Worm (Caenorhabditis elegans): ENCODE results near the gene suex-2.

suex-2 gene

ce11 chrIV:8925990-8926389, 42.1 kb upstream of the suex-2 start, which contains the start of the genes D1046.2 and cfim-2:
D1046.2 (minus strand) TSS chrIV:8926067.
cfim-2 (plus strand) TSS chrIV:8926324.
- TF ChIP-seq flt-1 (GFP tag; IDR thresholded peaks at IDR 0.05) (no peak), tra-4 (tag; optimal IDR thresholded peaks at IDR 0.05) (no peak), sea-1 (GFP tag; conservative IDR thresholded peaks at IDR 0.05) (no peak), pes-1 (GFP tag; IDR thresholded peaks at IDR 0.05) (no peak)

DNA sequence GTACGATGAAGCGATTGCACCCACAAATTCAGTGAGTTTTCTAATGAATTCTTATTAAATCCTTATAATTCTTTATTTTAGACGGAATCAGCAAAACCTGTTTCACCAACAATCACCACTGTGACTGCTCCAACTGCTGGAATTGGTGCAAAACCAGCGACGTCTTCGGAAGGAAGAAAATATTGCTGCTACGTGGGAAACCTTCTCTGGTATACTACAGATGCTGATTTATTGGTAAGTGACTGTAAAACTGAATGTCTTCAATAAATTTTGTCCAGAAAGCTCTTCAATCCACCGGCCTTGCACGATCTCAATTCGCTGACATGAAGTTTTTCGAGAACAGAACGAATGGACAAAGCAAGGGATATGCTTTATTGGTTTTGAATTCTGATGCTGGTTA, 41.6 kb upstream of the suex-2 start:
- TF ChIP-seq scrt-1 (GFP tag; IDR thresholded peaks at IDR 0.05) = no peak
- no peak for TF ChIP-seq tbx-11 (GFP tag; IDR thresholded peaks at IDR 0.05)
- no peak for TF ChIP-seq hnd-1 (tag; optimal IDR thresholded peaks at IDR 0.05)
- no peak for TF ChIP-seq tbx-37 (GFP tag; conservative IDR thresholded peaks at IDR 0.05)
- TF ChIP-seq flt-1 (GFP tag; IDR thresholded peaks at IDR 0.05) = no peak
- TF ChIP-seq sea-1 (GFP tag; conservative IDR thresholded peaks at IDR 0.05) = no peak
- no peak for TF ChIP-seq ets-7 (tag; optimal IDR thresholded peaks at IDR 0.05)
- no peak for TF ChIP-seq hmbx-1 (tag; optimal IDR thresholded peaks at IDR 0.05)
- TF ChIP-seq tra-4 (tag; optimal IDR thresholded peaks at IDR 0.05) = no peak
- TF ChIP-seq hmg-4 (GFP tag; optimal IDR thresholded peaks at IDR 0.05) = no peak
- TF ChIP-seq B0310.2 (tag; optimal IDR thresholded peaks at IDR 0.05) = no peak
- TF ChIP-seq ama-1 (optimal IDR thresholded peaks at IDR 0.05) = no peak
- TF ChIP-seq pes-1 (GFP tag; IDR thresholded peaks at IDR 0.05) = no peak
- no peak for TF ChIP-seq ceh-13 (GFP tag; optimal IDR thresholded peaks at IDR 0.05)
- no peak for TF ChIP-seq F13C5.2 (tag; optimal IDR thresholded peaks at IDR 0.05)

DNA sequence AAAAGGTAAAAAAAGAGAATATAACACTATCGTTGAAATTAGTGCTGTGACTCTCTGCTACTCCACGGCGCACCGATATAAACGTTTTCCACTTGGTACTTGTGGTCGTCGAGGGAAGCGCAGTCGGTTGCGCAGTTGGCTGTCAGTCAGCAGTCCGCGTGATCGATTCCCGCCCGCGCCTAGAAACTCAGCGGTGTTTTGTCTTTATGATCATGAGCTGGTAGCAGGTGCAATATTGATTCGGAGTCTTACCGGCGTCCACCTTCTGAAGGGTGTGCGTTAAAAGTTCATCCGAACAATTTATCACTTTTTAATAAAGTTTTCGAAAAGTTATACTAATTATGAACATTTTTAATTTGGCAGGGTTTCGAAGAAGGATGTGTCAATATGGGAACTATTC, 41.0 kb upstream of the suex-2 start:
- TF ChIP-seq aly-1 (tag; optimal IDR thresholded peaks at IDR 0.05) (peak; percentile 98), sea-1 (GFP tag; conservative IDR thresholded peaks at IDR 0.05) (peak; percentile 99), flt-1 (GFP tag; IDR thresholded peaks at IDR 0.05) (peak; percentile 97), ceh-13 (GFP tag; optimal IDR thresholded peaks at IDR 0.05) (peak; percentile 92), tbx-37 (GFP tag; conservative IDR thresholded peaks at IDR 0.05) (peak; percentile 93), hnd-1 (tag; optimal IDR thresholded peaks at IDR 0.05) (peak; percentile 86), ceh-36 (tag; optimal IDR thresholded peaks at IDR 0.05) (peak; percentile 95), ets-7 (tag; optimal IDR thresholded peaks at IDR 0.05) (peak; percentile 94), pes-1 (GFP tag; IDR thresholded peaks at IDR 0.05) (peak; percentile 97), hmbx-1 (tag; optimal IDR thresholded peaks at IDR 0.05) (peak; percentile 91), ama-1 (optimal IDR thresholded peaks at IDR 0.05) (no peak), B0310.2 (tag; optimal IDR thresholded peaks at IDR 0.05) (peak; percentile 97), scrt-1 (GFP tag; IDR thresholded peaks at IDR 0.05) (peak; percentile 95), tbx-11 (GFP tag; IDR thresholded peaks at IDR 0.05) (peak; percentile 99), F13C5.2 (tag; optimal IDR thresholded peaks at IDR 0.05) (peak; percentile 96), hmg-4 (GFP tag; optimal IDR thresholded peaks at IDR 0.05) (peak; percentile 98), tra-4 (tag; optimal IDR thresholded peaks at IDR 0.05) (peak; percentile 97)

DNA sequence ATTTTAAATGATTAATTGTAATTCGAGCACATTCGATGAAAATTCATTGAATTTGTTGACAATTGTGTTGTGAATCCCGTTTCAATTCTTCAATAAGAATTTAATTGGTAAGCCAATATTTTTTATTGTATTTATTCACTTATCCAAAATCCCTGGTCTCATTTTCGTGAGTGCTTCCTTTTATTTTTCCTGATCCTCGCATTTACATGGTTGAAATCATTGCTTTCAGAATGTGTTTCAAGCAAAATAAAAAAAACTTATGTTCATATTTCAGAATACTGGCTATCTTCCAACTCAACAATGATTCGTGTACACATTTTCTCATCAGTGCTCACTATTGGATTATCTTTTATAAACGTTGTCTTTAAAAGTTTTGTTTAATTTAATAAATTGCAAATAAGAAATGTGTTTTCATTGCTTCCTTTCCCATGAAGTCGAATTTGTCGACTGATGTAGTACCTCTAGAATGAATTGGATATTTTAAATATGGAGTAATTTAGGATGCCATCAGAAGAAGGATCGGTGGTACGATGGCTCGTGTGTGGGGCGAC, 38.1 kb upstream of the suex-2 start, which contains the start of the genes D1046.18 and slc-25A26:
TSS of gene D1046.18 (plus strand) at position 301 of the 551 bp plus-strand sequence.
TSS of gene slc-25A26 (plus strand) at position 501 of the 551 bp plus-strand sequence.
- no peak for TF ChIP-seq F13C5.2 (tag; optimal IDR thresholded peaks at IDR 0.05)

DNA sequence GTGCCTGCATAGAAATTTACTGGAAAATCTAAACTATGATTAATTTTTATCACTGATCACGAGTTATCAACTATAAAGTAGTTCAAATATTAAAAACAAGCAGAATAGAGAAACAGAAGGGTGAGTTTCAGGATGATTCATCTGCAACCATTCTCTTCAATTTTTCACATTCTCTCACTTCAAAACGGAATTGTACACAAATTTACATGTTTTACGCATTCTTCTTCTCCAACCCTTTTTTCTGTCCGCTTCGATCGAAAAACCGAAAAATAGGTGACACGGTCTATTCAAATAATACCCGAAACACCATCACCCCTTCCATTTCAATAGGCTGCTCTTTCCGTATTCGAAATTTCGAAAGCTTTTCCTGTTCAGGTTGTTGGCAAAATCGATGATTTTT, 34.5 kb upstream of the suex-2 start, which contains the start of gene D1046.4:
TSS of gene D1046.4 (plus strand) at position 301 of the 400 bp plus-strand sequence.
- TF ChIP-seq ceh-36 (tag; optimal IDR thresholded peaks at IDR 0.05) = no peak
- TF ChIP-seq pes-1 (GFP tag; IDR thresholded peaks at IDR 0.05) = no peak

ce11 chrIV:8943430-8943829, 24.7 kb upstream of the suex-2 start:
- no peak for TF ChIP-seq flt-1 (GFP tag; IDR thresholded peaks at IDR 0.05)
- no peak for TF ChIP-seq scrt-1 (GFP tag; IDR thresholded peaks at IDR 0.05)
- no peak for TF ChIP-seq aly-1 (tag; optimal IDR thresholded peaks at IDR 0.05)
- TF ChIP-seq F13C5.2 (tag; optimal IDR thresholded peaks at IDR 0.05) = no peak
- no peak for TF ChIP-seq ama-1 (optimal IDR thresholded peaks at IDR 0.05)

DNA sequence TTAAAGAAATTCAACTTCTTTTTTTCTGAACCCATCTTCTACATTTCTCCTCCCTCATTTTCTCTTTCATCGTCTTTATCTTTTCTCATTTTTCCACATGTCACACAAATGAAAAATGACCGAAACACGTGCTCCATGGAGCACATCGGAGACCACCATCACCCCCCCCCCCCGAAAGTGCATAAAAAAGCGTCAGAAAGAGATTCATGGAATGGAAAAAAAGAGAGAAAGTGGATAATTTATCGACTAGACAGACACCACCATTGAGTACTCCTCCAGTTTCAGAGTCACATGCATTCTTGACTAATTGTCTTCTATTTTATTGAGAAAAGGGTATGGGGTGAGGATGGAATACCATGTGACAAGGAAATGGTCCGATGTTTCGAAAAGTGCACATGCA, 20.9 kb upstream of the suex-2 start:
- TF ChIP-seq F13C5.2 (tag; optimal IDR thresholded peaks at IDR 0.05) (no peak), ceh-13 (GFP tag; optimal IDR thresholded peaks at IDR 0.05) (no peak), hmbx-1 (tag; optimal IDR thresholded peaks at IDR 0.05) (no peak), ets-7 (tag; optimal IDR thresholded peaks at IDR 0.05) (no peak), ceh-36 (tag; optimal IDR thresholded peaks at IDR 0.05) (no peak), flt-1 (GFP tag; IDR thresholded peaks at IDR 0.05) (no peak), pes-1 (GFP tag; IDR thresholded peaks at IDR 0.05) (no peak), hmg-4 (GFP tag; optimal IDR thresholded peaks at IDR 0.05) (no peak), tbx-11 (GFP tag; IDR thresholded peaks at IDR 0.05) (no peak), sea-1 (GFP tag; conservative IDR thresholded peaks at IDR 0.05) (no peak), aly-1 (tag; optimal IDR thresholded peaks at IDR 0.05) (no peak), tbx-37 (GFP tag; conservative IDR thresholded peaks at IDR 0.05) (no peak), ama-1 (optimal IDR thresholded peaks at IDR 0.05) (no peak), hnd-1 (tag; optimal IDR thresholded peaks at IDR 0.05) (no peak), B0310.2 (tag; optimal IDR thresholded peaks at IDR 0.05) (no peak), tra-4 (tag; optimal IDR thresholded peaks at IDR 0.05) (no peak), scrt-1 (GFP tag; IDR thresholded peaks at IDR 0.05) (no peak)
